Worm (Caenorhabditis elegans) whole organism, young adult: ENCODE data around the gene str-249.

Source experiments
- Y56A3A.18 ChIP-seq: fragments of 200-800 bp; sonication (Bioruptor generic); IDR thresholded peaks from 2 replicates; pipeline ENCODE4 v1.3.6; 2022; ENCODE audit warnings: missing genetic modification reagents, missing genetic modification characterization, missing compliant biosample characterization
- Y67H2A.10 ChIP-seq: fragments of 200-800 bp; sonication (Bioruptor generic); conservative IDR thresholded peaks from 2 replicates; pipeline ENCODE4 v1.3.6; 2022; ENCODE audit warnings: missing genetic modification reagents, missing genetic modification characterization, missing compliant biosample characterization
- ama-1 ChIP-seq, 3 experiments: fragments of 150-350 bp in 1 of 3; sonication (generic microtip) in 2 of 3; optimal IDR thresholded peaks; 2 replicates each; lab custom pipeline; 2014 to 2018; ENCODE audit warnings: missing biosample characterization in 2 of 3, missing genetic modification characterization in 2 of 3, missing genetic modification reagents in 2 of 3
- aptf-3 ChIP-seq: fragments of 200-800 bp; sonication (Bioruptor generic); IDR thresholded peaks from 2 replicates; pipeline ENCODE4 v1.3.6; 2022; ENCODE audit warnings: missing genetic modification characterization, missing compliant biosample characterization
- attf-6 ChIP-seq: fragments of 200-800 bp; sonication (Bioruptor generic); IDR thresholded peaks from 2 replicates; pipeline ENCODE4 v1.3.6; 2022; ENCODE audit warnings: missing genetic modification reagents, missing genetic modification characterization, missing compliant biosample characterization
- dox-1 ChIP-seq: fragments of 200-800 bp; sonication (Bioruptor generic); IDR thresholded peaks from 2 replicates; pipeline ENCODE4 v1.3.6; 2022; ENCODE audit warnings: missing genetic modification reagents, missing genetic modification characterization, missing compliant biosample characterization
- egrh-3 ChIP-seq: fragments of 200-800 bp; sonication (Bioruptor generic); IDR thresholded peaks from 2 replicates; pipeline ENCODE4 v1.3.6; 2022; ENCODE audit warnings: missing genetic modification reagents, missing genetic modification characterization, missing compliant biosample characterization
- mes-4 ChIP-seq: sonication (generic microtip); optimal IDR thresholded peaks from 2 replicates; lab custom pipeline; 2016; ENCODE audit warnings: missing genotype, missing genetic modification characterization, missing compliant biosample characterization
- repo-1 ChIP-seq: sonication (generic microtip); optimal IDR thresholded peaks from 2 replicates; lab custom pipeline; 2017; ENCODE audit warnings: mild to moderate bottlenecking, missing genetic modification characterization, missing compliant biosample characterization
- sea-2 ChIP-seq: fragments of 200-800 bp; sonication (Bioruptor generic); IDR thresholded peaks from 2 replicates; pipeline ENCODE4 v1.3.6; 2022; ENCODE audit warnings: missing genetic modification characterization, missing compliant biosample characterization
- snpc-4 ChIP-seq, 5 experiments: fragments of 150-350 bp in 1 of 5; sonication (generic microtip) in 4 of 5; optimal IDR thresholded peaks; 2 replicates each; lab custom pipeline; 2014 to 2018; ENCODE audit warnings: missing genetic modification characterization in 5 of 5, missing biosample characterization in 3 of 5, antibody characterized with exemption in 2 of 5, mild to moderate bottlenecking in 2 of 5, missing compliant biosample characterization in 2 of 5, missing genotype in 2 of 5, moderate library complexity in 2 of 5, missing genetic modification reagents in 1 of 5
- zfh-2 ChIP-seq: fragments of 200-800 bp; sonication (Bioruptor generic); conservative IDR thresholded peaks from 2 replicates; pipeline ENCODE4 v1.3.6; 2022; ENCODE audit warnings: missing genetic modification reagents, missing genetic modification characterization, missing compliant biosample characterization
- ztf-28 ChIP-seq: fragments of 200-800 bp; sonication (Bioruptor generic); IDR thresholded peaks from 2 replicates; pipeline ENCODE4 v1.3.6; 2022; ENCODE audit warnings: missing genetic modification reagents, missing genetic modification characterization, missing compliant biosample characterization

ce11 chrIV:7188528-7189422, 2.1 kb upstream of the str-249 start, which contains the start of gene srlf-7:
- TF ChIP-seq aptf-3 = no peak
- TF ChIP-seq ztf-28 (GFP tag; lab: Robert Waterston, UW) = no peak
- peak; percentile 54; the same call in 1 of the 2 replicates for TF ChIP-seq dox-1 (GFP tag; lab: Robert Waterston, UW)
- TF ChIP-seq attf-6 = no peak
- TF ChIP-seq snpc-4 (GFP tag; optimal IDR thresholded peaks at IDR 0.05; lab: Kevin White, UChicago) = no peak
- TF ChIP-seq snpc-4 (tag; optimal IDR thresholded peaks at IDR 0.05; lab: Kevin White, UChicago) = peak in 2 of 4 experiments; percentile 4 to 8
- no peak for TF ChIP-seq ama-1 (optimal IDR thresholded peaks at IDR 0.05; lab: Kevin White, UChicago)
- TF ChIP-seq ama-1 (GFP tag; optimal IDR thresholded peaks at IDR 0.05; lab: Kevin White, UChicago) = no peak
- no peak for TF ChIP-seq egrh-3 (GFP tag; lab: Robert Waterston, UW)
- no peak for TF ChIP-seq zfh-2 (GFP tag; lab: Robert Waterston, UW)
- no peak for TF ChIP-seq repo-1
- no peak for TF ChIP-seq mes-4 (tag; lab: Kevin White, UChicago)
- TF ChIP-seq Y67H2A.10 (GFP tag; lab: Robert Waterston, UW) = no peak
- no peak for TF ChIP-seq Y56A3A.18 (GFP tag; lab: Robert Waterston, UW)
- no peak for TF ChIP-seq sea-2
